Fruit fly (Drosophila melanogaster): ENCODE results near the gene Psa.

DNA sequence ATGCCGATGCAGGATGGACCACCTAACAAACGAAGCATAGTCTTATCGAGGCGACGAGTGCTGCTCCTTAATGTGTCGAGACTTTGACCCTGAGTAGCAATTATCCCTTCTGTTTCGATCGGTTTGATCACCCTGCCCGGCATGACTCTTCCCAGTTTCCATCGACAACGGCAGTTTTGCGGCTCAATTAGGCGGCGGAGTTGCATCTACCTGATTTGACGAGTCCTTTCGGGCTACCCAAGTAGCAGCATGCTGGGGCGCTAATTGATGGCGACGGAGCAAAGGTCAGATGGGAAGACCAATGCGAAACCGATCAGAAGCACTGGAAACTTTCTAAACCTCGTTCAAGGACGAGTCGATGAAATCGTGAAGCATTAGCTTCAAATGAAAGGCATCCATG is 31.6 kb upstream of the Psa start:
- TF ChIP-seq CTCF (optimal IDR thresholded peaks at IDR 0.05) (no peak), CG8478 (optimal IDR thresholded peaks at IDR 0.05) (no peak)

Data from S2 (cell line).